Worm (Caenorhabditis elegans) whole organism, L4/young adult: ENCODE measurements around the gene dib-1.

Experiments used
- W03F9.2 ChIP-seq: fragments of 150-350 bp; optimal IDR thresholded peaks from 2 replicates; lab custom pipeline; 2014; ENCODE audit warnings: missing biosample characterization, missing genetic modification characterization
- dao-5 ChIP-seq: sonication (generic microtip); optimal IDR thresholded peaks from 2 replicates; lab custom pipeline; 2016; ENCODE audit warnings: missing genotype, missing genetic modification characterization, moderate library complexity, missing compliant biosample characterization
- him-1 ChIP-seq: sonication (generic microtip); optimal IDR thresholded peaks from 2 replicates; lab custom pipeline; 2016; ENCODE audit warnings: missing genotype, missing genetic modification reagents, missing genetic modification characterization, missing compliant biosample characterization

dib-1 gene

DNA sequence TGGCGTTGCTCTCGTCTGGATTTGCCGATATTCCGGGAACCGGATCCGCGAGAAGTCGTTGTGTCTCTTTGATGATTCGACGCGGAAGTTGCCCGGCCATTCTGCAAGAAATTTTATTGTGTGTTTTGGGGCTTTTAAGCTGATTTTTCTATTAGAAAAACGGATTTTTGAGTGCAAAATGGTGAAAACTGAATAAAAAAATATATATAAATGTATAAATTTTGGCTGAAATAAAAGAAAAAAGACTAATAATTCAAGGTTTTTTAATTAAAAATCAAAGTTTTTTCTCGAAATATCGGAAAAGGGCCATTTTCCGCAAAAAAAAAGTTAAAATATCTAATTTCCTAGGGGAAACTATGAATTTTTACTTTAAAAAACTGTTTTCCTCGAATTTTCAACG is 34.9 kb downstream of the dib-1 start, which contains the start of gene ubc-13:
TSS of gene ubc-13 (minus strand) at position 101 of the 400 bp plus-strand sequence.
- TF ChIP-seq dao-5 (no peak), him-1 (no peak), W03F9.2 (tag; lab: Kevin White, UChicago) (no peak)

DNA sequence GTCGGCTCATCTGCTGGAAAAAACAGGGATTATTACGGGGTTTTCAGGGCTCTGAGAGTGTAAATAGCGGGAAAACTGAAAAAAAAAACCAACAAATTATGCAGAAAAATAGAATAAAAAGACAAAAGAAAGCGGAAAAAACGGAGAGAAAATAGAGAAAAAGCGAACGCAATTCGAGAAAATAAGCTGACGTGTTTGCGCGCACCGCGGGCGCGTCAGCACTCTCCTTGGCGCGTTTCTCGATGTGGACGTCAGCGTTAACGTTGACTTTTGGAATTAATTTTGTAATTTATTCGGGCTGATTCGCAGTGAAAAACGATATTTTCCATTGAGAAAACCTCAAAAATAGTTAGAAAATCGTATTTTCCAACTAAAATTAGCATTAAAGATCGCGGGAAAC is 37.7 kb downstream of the dib-1 start, which contains the start of gene manf-1:
TSS of gene manf-1 (minus strand) at position 13 of the 400 bp plus-strand sequence.
- TF ChIP-seq him-1, result no peak
- peak; percentile 71 for TF ChIP-seq W03F9.2 (tag; lab: Kevin White, UChicago)

DNA sequence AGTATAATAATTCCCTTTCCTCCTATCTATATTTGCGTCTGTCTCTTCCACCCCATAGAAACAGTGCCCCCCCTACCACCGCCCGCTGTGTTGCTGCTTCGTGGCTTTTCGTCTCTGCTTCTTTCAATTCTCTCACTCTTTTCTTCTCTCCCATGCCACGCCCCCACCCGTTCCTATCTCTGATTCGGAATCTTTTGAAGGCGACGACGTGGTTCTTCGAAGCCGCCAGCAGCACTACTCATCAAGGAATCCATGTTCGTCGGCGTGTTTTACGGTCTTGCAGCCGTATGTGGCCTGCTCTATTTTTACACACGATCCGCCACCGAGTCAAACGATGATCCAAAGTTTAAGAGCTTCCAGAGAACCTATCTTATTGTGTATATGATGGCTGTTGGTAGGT is 40.5 kb downstream of the dib-1 start, which contains the start of gene samt-1:
TSS of gene samt-1 (plus strand) at position 176 of the 400 bp plus-strand sequence.
- no peak for TF ChIP-seq him-1
- no peak for TF ChIP-seq dao-5

DNA sequence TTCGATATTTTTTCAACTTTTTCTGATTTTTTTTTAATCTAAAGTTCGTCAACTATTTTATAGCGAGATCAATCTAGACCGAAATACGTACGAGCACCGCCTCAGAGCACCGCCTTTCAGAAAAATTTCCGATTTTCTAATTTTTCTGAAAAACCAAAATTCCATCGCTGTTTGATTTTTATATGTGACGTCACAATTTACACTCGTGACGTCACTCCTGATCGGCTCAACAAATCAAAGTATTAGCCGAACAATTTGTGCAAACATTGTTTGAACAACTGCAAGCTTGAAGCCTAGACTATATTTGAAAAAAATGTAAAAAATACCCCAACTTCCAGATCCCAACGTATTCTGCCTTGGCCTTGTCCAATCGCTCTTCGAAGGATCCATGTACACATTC is 44.5 kb downstream of the dib-1 start:
- TF ChIP-seq him-1 (no peak), W03F9.2 (tag; lab: Kevin White, UChicago) (no peak), dao-5 (no peak)
